Worm (Caenorhabditis elegans) whole organism, late embryonic: ENCODE measurements around the gene C35A5.4.

Source experiments
- C08G9.2 ChIP-seq: sonication (generic microtip); optimal IDR thresholded peaks from 2 replicates; lab custom pipeline; 2016; ENCODE audit warnings: mild to moderate bottlenecking, missing genetic modification characterization, moderate library complexity, missing compliant biosample characterization
- F13H6.1 ChIP-seq: sonication (generic microtip); optimal IDR thresholded peaks from 2 replicates; lab custom pipeline; 2016; ENCODE audit warnings: missing genetic modification characterization, missing compliant biosample characterization
- K02D7.2 ChIP-seq: sonication (generic microtip); optimal IDR thresholded peaks from 2 replicates; lab custom pipeline; 2017; ENCODE audit warnings: mild to moderate bottlenecking, missing genetic modification characterization, missing compliant biosample characterization
- K09A11.1 ChIP-seq: sonication (generic microtip); optimal IDR thresholded peaks from 2 replicates; lab custom pipeline; 2017; ENCODE audit warnings: antibody characterized with exemption, mild to moderate bottlenecking, missing genetic modification characterization, missing compliant biosample characterization; ENCODE audit not compliant: insufficient read depth
- ceh-18 ChIP-seq: sonication (generic microtip); optimal IDR thresholded peaks from 2 replicates; lab custom pipeline; 2016; ENCODE audit warnings: missing genetic modification characterization, missing compliant biosample characterization
- ceh-19 ChIP-seq: fragments of 200-800 bp; sonication (Bioruptor generic); optimal IDR thresholded peaks from 2 replicates; lab custom pipeline; 2018; ENCODE audit warnings: mild to moderate bottlenecking, missing genetic modification characterization, missing compliant biosample characterization
- ceh-22 ChIP-seq: sonication (generic microtip); optimal IDR thresholded peaks from 2 replicates; lab custom pipeline; 2017; ENCODE audit warnings: missing biosample characterization, missing genetic modification characterization
- ceh-30 ChIP-seq: fragments of 150-350 bp; optimal IDR thresholded peaks from 2 replicates; lab custom pipeline; 2014; ENCODE audit warnings: missing biosample characterization, missing genetic modification characterization
- ceh-31 ChIP-seq: sonication (generic microtip); optimal IDR thresholded peaks from 2 replicates; lab custom pipeline; 2016; ENCODE audit warnings: missing genetic modification characterization, missing compliant biosample characterization
- ceh-45 ChIP-seq: fragments of 200-800 bp; sonication (Bioruptor generic); IDR thresholded peaks from 2 replicates; pipeline ENCODE4 v1.3.6; 2022; ENCODE audit warnings: missing genetic modification reagents, missing genetic modification characterization, missing compliant biosample characterization
- ceh-6 ChIP-seq: fragments of 200-800 bp; sonication (Bioruptor generic); optimal IDR thresholded peaks from 2 replicates; lab custom pipeline; 2018; ENCODE audit warnings: mild to moderate bottlenecking, missing genetic modification characterization, missing compliant biosample characterization
- ceh-9 ChIP-seq: sonication (generic microtip); optimal IDR thresholded peaks from 2 replicates; lab custom pipeline; 2016; ENCODE audit warnings: mild to moderate bottlenecking, missing genetic modification characterization, inconsistent platforms, missing compliant biosample characterization
- che-1 ChIP-seq: sonication (generic microtip); optimal IDR thresholded peaks from 2 replicates; lab custom pipeline; 2016; ENCODE audit warnings: mild to moderate bottlenecking, missing genetic modification characterization, missing compliant biosample characterization
- elt-2 ChIP-seq: sonication (generic microtip); optimal IDR thresholded peaks from 2 replicates; lab custom pipeline; 2016; ENCODE audit warnings: missing genetic modification reagents, missing genetic modification characterization, missing compliant biosample characterization
- elt-4 ChIP-seq: sonication (generic microtip); optimal IDR thresholded peaks from 2 replicates; lab custom pipeline; 2016; ENCODE audit warnings: missing genetic modification characterization, missing compliant biosample characterization
- fkh-10 ChIP-seq: fragments of 150-350 bp; optimal IDR thresholded peaks from 2 replicates; lab custom pipeline; 2014; ENCODE audit warnings: missing biosample characterization, missing genetic modification reagents, missing genetic modification characterization
- hlh-13 ChIP-seq: fragments of 200-800 bp; sonication (Bioruptor generic); optimal IDR thresholded peaks from 2 replicates; lab custom pipeline; 2018; ENCODE audit warnings: mild to moderate bottlenecking, missing genetic modification characterization, missing compliant biosample characterization
- hlh-8 ChIP-seq: sonication (generic microtip); optimal IDR thresholded peaks from 2 replicates; lab custom pipeline; 2016; ENCODE audit warnings: missing genotype, missing genetic modification characterization, missing compliant biosample characterization
- lin-11 ChIP-seq: fragments of 200-800 bp; sonication (Bioruptor generic); optimal IDR thresholded peaks from 2 replicates; lab custom pipeline; 2018; ENCODE audit warnings: mild to moderate bottlenecking, missing genetic modification characterization, missing compliant biosample characterization
- madf-2 ChIP-seq: sonication (generic microtip); optimal IDR thresholded peaks from 2 replicates; lab custom pipeline; 2017; ENCODE audit warnings: missing genetic modification characterization, missing compliant biosample characterization
- nfya-1 ChIP-seq: sonication (generic microtip); optimal IDR thresholded peaks from 2 replicates; lab custom pipeline; 2017; ENCODE audit warnings: missing genetic modification characterization, mild to moderate bottlenecking, missing compliant biosample characterization, antibody characterized with exemption, moderate library complexity
- nhr-232 ChIP-seq: sonication (generic microtip); optimal IDR thresholded peaks from 2 replicates; lab custom pipeline; 2016; ENCODE audit warnings: missing genetic modification characterization, missing compliant biosample characterization
- npax-4 ChIP-seq: sonication (generic microtip); optimal IDR thresholded peaks from 2 replicates; lab custom pipeline; 2016; ENCODE audit warnings: missing genetic modification characterization, missing compliant biosample characterization
- odd-2 ChIP-seq: sonication (generic microtip); optimal IDR thresholded peaks from 2 replicates; lab custom pipeline; 2017; ENCODE audit warnings: antibody characterized with exemption, mild to moderate bottlenecking, missing genetic modification characterization, missing compliant biosample characterization
- pag-3 ChIP-seq: sonication (generic microtip); optimal IDR thresholded peaks from 2 replicates; lab custom pipeline; 2016; ENCODE audit warnings: missing compliant biosample characterization, missing genetic modification characterization, borderline replicate concordance
- pax-1 ChIP-seq: fragments of 150-350 bp; optimal IDR thresholded peaks from 2 replicates; lab custom pipeline; 2014; ENCODE audit warnings: missing biosample characterization, missing genetic modification characterization
- pha-4 ChIP-seq: fragments of 150-350 bp; optimal IDR thresholded peaks from 2 replicates; lab custom pipeline; 2018; ENCODE audit warnings: missing biosample characterization, missing genetic modification reagents, missing genetic modification characterization
- pqm-1 ChIP-seq: sonication (generic microtip); optimal IDR thresholded peaks from 2 replicates; lab custom pipeline; 2016; ENCODE audit warnings: missing genetic modification characterization, missing compliant biosample characterization
- tbx-2 ChIP-seq: sonication (generic microtip); optimal IDR thresholded peaks from 2 replicates; lab custom pipeline; 2016; ENCODE audit warnings: missing genetic modification characterization, missing compliant biosample characterization
- tbx-7 ChIP-seq: sonication (generic microtip); optimal IDR thresholded peaks from 2 replicates; lab custom pipeline; 2016; ENCODE audit warnings: missing genotype, missing genetic modification characterization, missing compliant biosample characterization
- unc-55 ChIP-seq: sonication (generic microtip); optimal IDR thresholded peaks from 2 replicates; lab custom pipeline; 2017; ENCODE audit warnings: missing biosample characterization, missing genetic modification reagents, missing genetic modification characterization
- ztf-16 ChIP-seq: sonication (generic microtip); optimal IDR thresholded peaks from 2 replicates; lab custom pipeline; 2017; ENCODE audit warnings: missing genetic modification characterization, missing compliant biosample characterization

The C35A5.4 gene

ce11 chrV:10462066-10462465 lies 34.8 kb upstream of the C35A5.4 start, which contains the start of gene chw-1:
Gene chw-1 (plus strand): TSS chrV:10462282.
- TF ChIP-seq nfya-1 (tag; lab: Kevin White, UChicago): no peak
- no peak for TF ChIP-seq npax-4 (tag; lab: Kevin White, UChicago)
- no peak for TF ChIP-seq ceh-31 (tag; lab: Kevin White, UChicago)
- TF ChIP-seq F13H6.1 (tag; lab: Kevin White, UChicago): no peak
- TF ChIP-seq ceh-6: no peak
- no peak for TF ChIP-seq K09A11.1
- TF ChIP-seq tbx-2 (tag; lab: Kevin White, UChicago): no peak
- TF ChIP-seq hlh-8 (tag; lab: Kevin White, UChicago): no peak
- no peak for TF ChIP-seq fkh-10 (GFP tag; lab: Kevin White, UChicago)
- no peak for TF ChIP-seq ztf-16 (tag; lab: Kevin White, UChicago)
- TF ChIP-seq ceh-18 (tag; lab: Kevin White, UChicago): no peak
- TF ChIP-seq elt-4 (tag; lab: Kevin White, UChicago): no peak
- no peak for TF ChIP-seq ceh-22 (tag; lab: Kevin White, UChicago)
- TF ChIP-seq unc-55: no peak
- TF ChIP-seq lin-11 (tag; lab: Kevin White, UChicago): no peak
- TF ChIP-seq, all 69 proteins: peak for 0

ce11 chrV:10463276-10463675 lies 33.6 kb upstream of the C35A5.4 start, which contains the start of gene F22E12.3:
Gene F22E12.3 (minus strand): TSS chrV:10463376.
- no peak for TF ChIP-seq hlh-13
- TF ChIP-seq nhr-232: no peak
- no peak for TF ChIP-seq che-1 (tag; lab: Kevin White, UChicago)
- TF ChIP-seq odd-2 (tag; lab: Kevin White, UChicago): no peak
- no peak for TF ChIP-seq ceh-19
- no peak for TF ChIP-seq pax-1 (tag; lab: Kevin White, UChicago)
- no peak for TF ChIP-seq tbx-7 (tag; lab: Kevin White, UChicago)
- TF ChIP-seq nfya-1 (tag; lab: Kevin White, UChicago): no peak

ce11 chrV:10464160-10464559 lies 32.7 kb upstream of the C35A5.4 start:
- no peak for TF ChIP-seq elt-2 (tag; lab: Kevin White, UChicago)
- TF ChIP-seq pha-4 (tag; lab: Kevin White, UChicago): no peak
- TF ChIP-seq pag-3 (tag; lab: Kevin White, UChicago): no peak
- no peak for TF ChIP-seq odd-2 (tag; lab: Kevin White, UChicago)
- TF ChIP-seq pqm-1: no peak
- no peak for TF ChIP-seq fkh-10 (GFP tag; lab: Kevin White, UChicago)
- TF ChIP-seq ceh-31 (tag; lab: Kevin White, UChicago): no peak
- TF ChIP-seq che-1 (tag; lab: Kevin White, UChicago): no peak
- TF ChIP-seq elt-4 (tag; lab: Kevin White, UChicago): no peak
- no peak for TF ChIP-seq ceh-30 (tag; lab: Kevin White, UChicago)
- TF ChIP-seq pax-1 (tag; lab: Kevin White, UChicago): no peak
- no peak for TF ChIP-seq C08G9.2 (tag; lab: Kevin White, UChicago)
- no peak for TF ChIP-seq ceh-9 (tag; lab: Kevin White, UChicago)
- no peak for TF ChIP-seq ceh-19
- no peak for TF ChIP-seq K02D7.2 (tag; lab: Kevin White, UChicago)
- TF ChIP-seq ceh-45 (GFP tag; lab: Robert Waterston, UW): no peak

- TF ChIP-seq ceh-30 (tag; lab: Kevin White, UChicago): no peak
Observed at ce11 chrV:10464746-10465145, 32.1 kb upstream of the C35A5.4 start.

- TF ChIP-seq madf-2 (tag; lab: Kevin White, UChicago): no peak
Observed at ce11 chrV:10465478-10465877, 31.4 kb upstream of the C35A5.4 start.
